Worm (Caenorhabditis elegans) whole organism, mixed stage, embryonic: ENCODE measurements around the gene Y97E10C.1.

ENCODE experiments used
- ces-1 ChIP-seq: fragments of 150-350 bp; optimal IDR thresholded peaks from 2 replicates; lab custom pipeline; 2014; ENCODE audit warnings: missing biosample characterization, missing genetic modification reagents, missing genetic modification characterization
- elt-1 ChIP-seq: sonication (generic microtip); optimal IDR thresholded peaks from 2 replicates; lab custom pipeline; 2017; ENCODE audit warnings: missing genetic modification characterization, mild to moderate bottlenecking, missing compliant biosample characterization, antibody characterized with exemption, moderate library complexity, borderline replicate concordance; ENCODE audit not compliant: insufficient read depth
- lin-32 ChIP-seq: fragments of 200-800 bp; sonication (Bioruptor generic); optimal IDR thresholded peaks from 2 replicates; lab custom pipeline; 2018; ENCODE audit warnings: mild to moderate bottlenecking, missing genetic modification characterization, missing compliant biosample characterization
- mep-1 ChIP-seq: fragments of 150-350 bp; optimal IDR thresholded peaks from 2 replicates; lab custom pipeline; 2017; ENCODE audit warnings: missing biosample characterization, missing genetic modification reagents, missing genetic modification characterization, inconsistent platforms
- nhr-12 ChIP-seq: fragments of 150-350 bp; optimal IDR thresholded peaks from 2 replicates; lab custom pipeline; 2014; ENCODE audit warnings: missing biosample characterization, missing genetic modification characterization
- nhr-237 ChIP-seq: fragments of 150-350 bp; optimal IDR thresholded peaks from 2 replicates; lab custom pipeline; 2014; ENCODE audit warnings: missing biosample characterization, missing genetic modification characterization
- pha-4 ChIP-seq: fragments of 150-350 bp; optimal IDR thresholded peaks from 2 replicates; lab custom pipeline; 2018; ENCODE audit warnings: missing biosample characterization, missing genetic modification reagents, missing genetic modification characterization
- snpc-4 ChIP-seq: fragments of 150-350 bp; optimal IDR thresholded peaks from 2 replicates; lab custom pipeline; 2014; ENCODE audit warnings: missing biosample characterization, missing genetic modification characterization
- unc-62 ChIP-seq: fragments of 150-350 bp; optimal IDR thresholded peaks from 2 replicates; lab custom pipeline; 2014; ENCODE audit warnings: missing biosample characterization, missing genetic modification reagents, missing genetic modification characterization
- zip-8 ChIP-seq: fragments of 150-350 bp; optimal IDR thresholded peaks from 2 replicates; lab custom pipeline; 2014; ENCODE audit warnings: missing biosample characterization, missing genetic modification characterization
- ztf-11 ChIP-seq: fragments of 150-350 bp; optimal IDR thresholded peaks from 2 replicates; lab custom pipeline; 2014; ENCODE audit warnings: missing biosample characterization, missing genetic modification characterization

- no peak for TF ChIP-seq nhr-12
- no peak for TF ChIP-seq ztf-11 (tag; lab: Kevin White, UChicago)
- no peak for TF ChIP-seq elt-1 (tag; lab: Kevin White, UChicago)
- TF ChIP-seq lin-32 (GFP tag; lab: Kevin White, UChicago): no peak
- TF ChIP-seq nhr-237 (tag; lab: Kevin White, UChicago): no peak
- no peak for TF ChIP-seq mep-1 (tag; lab: Kevin White, UChicago)
- no peak for TF ChIP-seq zip-8 (tag; lab: Kevin White, UChicago)
- TF ChIP-seq snpc-4: no peak
- TF ChIP-seq ces-1: no peak
- TF ChIP-seq pha-4: no peak
- TF ChIP-seq unc-62 (GFP tag; lab: Kevin White, UChicago): no peak
Measured at ce11 chrV:7747987-7748607, 19.4 kb downstream of the Y97E10C.1 start.
